Worm (Caenorhabditis elegans) whole organism, young adult: ENCODE data around the gene let-716.

ENCODE experiments used
- F37B4.10 ChIP-seq: fragments of 200-800 bp; sonication (Bioruptor generic); IDR thresholded peaks from 2 replicates; pipeline ENCODE4 v1.3.6; 2022; ENCODE audit warnings: missing genetic modification characterization, missing compliant biosample characterization
- Y95B8A.8 ChIP-seq: fragments of 200-800 bp; sonication (Bioruptor generic); IDR thresholded peaks from 2 replicates; pipeline ENCODE4 v1.3.6; 2022; ENCODE audit warnings: missing genetic modification reagents, missing genetic modification characterization, missing compliant biosample characterization
- ceh-27 ChIP-seq: fragments of 200-800 bp; sonication (Bioruptor generic); optimal IDR thresholded peaks from 2 replicates; lab custom pipeline; 2018; ENCODE audit warnings: mild to moderate bottlenecking, missing genetic modification characterization, moderate library complexity, missing compliant biosample characterization
- dpff-1 ChIP-seq: sonication (generic microtip); optimal IDR thresholded peaks from 2 replicates; lab custom pipeline; 2017; ENCODE audit warnings: mild to moderate bottlenecking, missing genetic modification characterization, missing compliant biosample characterization
- hmg-20 ChIP-seq: fragments of 200-800 bp; sonication (Bioruptor generic); IDR thresholded peaks from 2 replicates; pipeline ENCODE4 v1.3.6; 2022; ENCODE audit warnings: missing genetic modification reagents, missing genetic modification characterization, missing compliant biosample characterization
- let-607 ChIP-seq, 2 experiments: fragments of 200-800 bp in 1 of 2; sonication (Bioruptor generic) in 1 of 2; sonication (generic microtip) in 1 of 2; optimal IDR thresholded peaks; 2 replicates each; lab custom pipeline; 2016 to 2018; ENCODE audit warnings: mild to moderate bottlenecking in 2 of 2, missing compliant biosample characterization in 2 of 2, missing genetic modification characterization in 2 of 2, moderate library complexity in 2 of 2, missing genotype in 1 of 2
- lin-40 ChIP-seq: sonication (generic microtip); optimal IDR thresholded peaks from 2 replicates; lab custom pipeline; 2016; ENCODE audit warnings: missing genetic modification characterization, mild to moderate bottlenecking, missing compliant biosample characterization, missing genotype, missing genetic modification reagents
- nfya-1 ChIP-seq: sonication (generic microtip); optimal IDR thresholded peaks from 2 replicates; lab custom pipeline; 2017; ENCODE audit warnings: antibody characterized with exemption, missing compliant biosample characterization, missing genetic modification characterization, borderline replicate concordance; ENCODE audit not compliant: insufficient read depth
- nhr-27 ChIP-seq: fragments of 200-800 bp; sonication (Bioruptor generic); optimal IDR thresholded peaks from 2 replicates; lab custom pipeline; 2018; ENCODE audit warnings: mild to moderate bottlenecking, missing genetic modification characterization, moderate library complexity, missing compliant biosample characterization
- sea-2 ChIP-seq: fragments of 200-800 bp; sonication (Bioruptor generic); IDR thresholded peaks from 2 replicates; pipeline ENCODE4 v1.3.6; 2022; ENCODE audit warnings: missing genetic modification characterization, missing compliant biosample characterization
- snpc-1.1 ChIP-seq: sonication (generic microtip); optimal IDR thresholded peaks from 2 replicates; lab custom pipeline; 2017; ENCODE audit warnings: missing genetic modification characterization, mild to moderate bottlenecking, missing compliant biosample characterization, antibody characterized with exemption, moderate library complexity, missing genotype, missing genetic modification reagents; ENCODE audit not compliant: insufficient read depth
- snpc-3.4 ChIP-seq: sonication (generic microtip); optimal IDR thresholded peaks from 2 replicates; lab custom pipeline; 2017; ENCODE audit warnings: missing genetic modification characterization, mild to moderate bottlenecking, missing compliant biosample characterization, antibody characterized with exemption, moderate library complexity, missing genotype, missing genetic modification reagents
- unc-62 ChIP-seq: fragments of 150-350 bp; optimal IDR thresholded peaks from 2 replicates; lab custom pipeline; 2014; ENCODE audit warnings: missing biosample characterization, missing genetic modification reagents, missing genetic modification characterization

DNA sequence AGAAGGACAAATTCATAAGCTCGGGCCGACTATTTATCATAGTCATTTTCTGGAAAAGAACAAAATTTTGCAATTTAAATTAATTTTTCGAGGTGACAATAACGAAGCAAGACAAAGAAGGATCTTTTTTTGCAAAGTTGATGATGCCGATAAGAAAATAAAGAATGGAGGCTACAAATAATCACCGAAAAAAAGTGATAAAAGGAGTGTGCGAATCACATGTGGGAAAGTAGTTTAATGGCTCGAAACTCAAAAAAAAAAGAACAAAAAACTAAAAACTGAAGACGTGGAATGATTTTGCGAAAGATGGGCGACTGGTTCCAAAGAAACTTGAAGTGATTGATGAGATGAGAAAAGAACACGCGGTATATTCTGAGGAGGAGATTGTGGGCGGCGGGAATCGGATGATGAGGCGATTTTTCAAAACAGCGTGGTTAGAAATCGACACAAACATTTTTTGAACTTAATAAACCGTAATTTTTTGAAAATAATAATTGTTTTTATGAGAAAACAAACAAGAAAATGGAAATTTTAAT is 36.1 kb downstream of the let-716 start, which contains the start of gene atgl-1:
- TF ChIP-seq sea-2 (GFP tag; lab: Robert Waterston, UW) = no peak
- TF ChIP-seq lin-40 (tag; lab: Kevin White, UChicago) = no peak
- TF ChIP-seq nhr-27 (tag; lab: Kevin White, UChicago) = no peak
- no peak for TF ChIP-seq unc-62 (GFP tag; lab: Kevin White, UChicago)
- no peak for TF ChIP-seq ceh-27
- no peak for TF ChIP-seq dpff-1 (tag; lab: Kevin White, UChicago)
- TF ChIP-seq snpc-1.1 (tag; lab: Kevin White, UChicago) = no peak
- no peak for TF ChIP-seq snpc-3.4
- TF ChIP-seq hmg-20 (GFP tag; lab: Robert Waterston, UW) = no peak
- TF ChIP-seq F37B4.10 = no peak
- TF ChIP-seq Y95B8A.8 = no peak
- no peak for TF ChIP-seq let-607 (tag; optimal IDR thresholded peaks at IDR 0.05; lab: Kevin White, UChicago)
- TF ChIP-seq nfya-1 (tag; lab: Kevin White, UChicago) = no peak
